Worm (Caenorhabditis elegans): ENCODE results near the gene best-9.

DNA sequence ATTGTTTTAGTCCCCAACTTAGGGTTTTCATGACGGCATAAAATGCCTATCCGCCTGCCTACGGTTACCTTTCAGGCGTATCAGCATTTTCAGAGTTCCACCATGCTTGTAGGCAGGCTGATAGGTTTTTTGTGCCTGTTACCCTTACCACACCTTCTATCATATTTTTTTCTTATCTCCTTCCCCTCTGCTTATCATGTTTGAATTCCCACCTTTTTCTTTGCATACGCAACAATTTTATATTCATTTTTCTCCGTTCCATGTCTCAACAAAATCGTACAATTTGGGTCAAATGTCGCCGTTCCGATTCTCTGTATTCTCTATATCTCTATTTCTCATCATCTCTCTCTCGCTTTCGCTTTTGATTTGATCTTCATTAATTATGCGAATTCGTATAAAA is 40.9 kb upstream of the best-9 start, which contains the start of gene C01G5.9:
- TF ChIP-seq spr-3 (GFP tag; optimal IDR thresholded peaks at IDR 0.05) = no peak
- TF ChIP-seq nhr-10 (tag; optimal IDR thresholded peaks at IDR 0.05) = no peak
- no peak for TF ChIP-seq lsy-2 (tag; optimal IDR thresholded peaks at IDR 0.05)
- TF ChIP-seq unc-39 (tag; optimal IDR thresholded peaks at IDR 0.05) = no peak
- no peak for TF ChIP-seq nhr-237 (tag; optimal IDR thresholded peaks at IDR 0.05)
- TF ChIP-seq ceh-82 (tag; optimal IDR thresholded peaks at IDR 0.05) = no peak
- no peak for TF ChIP-seq tag-97 (GFP tag; IDR thresholded peaks at IDR 0.05)
- TF ChIP-seq hif-1 (tag; optimal IDR thresholded peaks at IDR 0.05) = no peak
- TF ChIP-seq snpc-4 (tag; optimal IDR thresholded peaks at IDR 0.05) = no peak
- no peak for TF ChIP-seq hmg-1.1 (GFP tag; IDR thresholded peaks at IDR 0.05)
- no peak for TF ChIP-seq F49E8.2 (tag; optimal IDR thresholded peaks at IDR 0.05; ENCODE audit: borderline replicate concordance)
- TF ChIP-seq lim-7 (GFP tag; IDR thresholded peaks at IDR 0.05) = no peak
- TF ChIP-seq ama-1 (optimal IDR thresholded peaks at IDR 0.05) = no peak
